Worm (Caenorhabditis elegans) whole organism, mixed stage, embryonic: ENCODE data around the gene srbc-49.

Source experiments
- drap-1 ChIP-seq: fragments of 200-800 bp; sonication (Bioruptor generic); optimal IDR thresholded peaks from 3 replicates; lab custom pipeline; 2018; ENCODE audit warnings: mild to moderate bottlenecking, missing genetic modification characterization, missing compliant biosample characterization
- pha-4 ChIP-seq: fragments of 150-350 bp; optimal IDR thresholded peaks from 2 replicates; lab custom pipeline; 2018; ENCODE audit warnings: missing biosample characterization, missing genetic modification reagents, missing genetic modification characterization
- unc-62 ChIP-seq: fragments of 150-350 bp; optimal IDR thresholded peaks from 2 replicates; lab custom pipeline; 2014; ENCODE audit warnings: missing biosample characterization, missing genetic modification reagents, missing genetic modification characterization

ce11 chrV:15773941-15774340 lies 47.6 kb upstream of the srbc-49 start:
- TF ChIP-seq unc-62 (GFP tag; lab: Kevin White, UChicago): no peak
- no peak for TF ChIP-seq drap-1 (GFP tag; lab: Kevin White, UChicago)
- TF ChIP-seq pha-4 (tag; lab: Kevin White, UChicago): no peak
